Fruit fly (Drosophila melanogaster) whole organism, prepupa: ENCODE measurements around the gene CG45011.
A peak's percentile ranks its signal among the peaks of the same experiment; 100 is the strongest.

ENCODE experiments used
- Blimp-1 ChIP-seq: fragments of 200-800 bp; sonication (Bioruptor generic); optimal IDR thresholded peaks from 3 replicates; lab custom pipeline; 2017; ENCODE audit warnings: missing biosample characterization, missing genetic modification characterization, mild to moderate bottlenecking, moderate library complexity, missing genetic modification reagents
- CG10669 ChIP-seq: fragments of 200-800 bp; sonication (Bioruptor generic); optimal IDR thresholded peaks from 3 replicates; lab custom pipeline; 2018; ENCODE audit warnings: missing biosample characterization, mild to moderate bottlenecking, missing genetic modification characterization, moderate library complexity
- CG11762 ChIP-seq: fragments of 200-800 bp; sonication (Bioruptor generic); optimal IDR thresholded peaks from 3 replicates; lab custom pipeline; 2016; ENCODE audit warnings: missing biosample characterization, missing genetic modification characterization; ENCODE audit not compliant: insufficient read depth
- CG15336 ChIP-seq: fragments of 200-800 bp; sonication (Bioruptor generic); IDR thresholded peaks from 2 replicates; pipeline ENCODE4 v1.3.6; 2022; ENCODE audit warnings: missing biosample characterization, missing genetic modification characterization
- CG3032 ChIP-seq: fragments of 200-800 bp; optimal IDR thresholded peaks from 2 replicates; lab custom pipeline; 2019; ENCODE audit warnings: missing biosample characterization, mild to moderate bottlenecking, missing genetic modification characterization, moderate library complexity
- CG32006 ChIP-seq: fragments of 200-800 bp; sonication (Bioruptor generic); optimal IDR thresholded peaks from 3 replicates; lab custom pipeline; 2017; ENCODE audit warnings: missing biosample characterization, mild to moderate bottlenecking, missing genetic modification characterization
- CG4318 ChIP-seq: fragments of 200-800 bp; sonication (Bioruptor generic); optimal IDR thresholded peaks from 3 replicates; lab custom pipeline; 2017; ENCODE audit warnings: missing biosample characterization, mild to moderate bottlenecking, missing genetic modification characterization
- CG6163 ChIP-seq: fragments of 200-800 bp; sonication (Bioruptor generic); IDR thresholded peaks from 3 replicates; pipeline ENCODE4 v1.3.6; 2022; ENCODE audit warnings: missing biosample characterization, missing genetic modification characterization
- CG6276 ChIP-seq: fragments of 200-800 bp; sonication (Bioruptor generic); optimal IDR thresholded peaks from 2 replicates; lab custom pipeline; 2017; ENCODE audit warnings: missing biosample characterization, mild to moderate bottlenecking, missing genetic modification characterization
- CG6792 ChIP-seq: fragments of 200-800 bp; sonication (Bioruptor generic); optimal IDR thresholded peaks from 3 replicates; lab custom pipeline; 2016; ENCODE audit warnings: missing biosample characterization, missing genetic modification characterization
- CG6808 ChIP-seq: fragments of 200-800 bp; sonication (Bioruptor generic); optimal IDR thresholded peaks from 3 replicates; lab custom pipeline; 2017; ENCODE audit warnings: missing biosample characterization, missing genetic modification characterization, mild to moderate bottlenecking, moderate library complexity, missing genetic modification reagents
- CG6854 ChIP-seq: fragments of 200-800 bp; sonication (Bioruptor generic); optimal IDR thresholded peaks from 2 replicates; lab custom pipeline; 2017; ENCODE audit warnings: missing biosample characterization, mild to moderate bottlenecking, missing genetic modification characterization
- CG7368 ChIP-seq: fragments of 200-800 bp; sonication (Bioruptor generic); optimal IDR thresholded peaks from 3 replicates; lab custom pipeline; 2016; ENCODE audit warnings: missing biosample characterization, missing genetic modification characterization
- CG8632 ChIP-seq: fragments of 200-800 bp; sonication (Bioruptor generic); optimal IDR thresholded peaks from 3 replicates; lab custom pipeline; 2016; ENCODE audit warnings: missing biosample characterization, missing genetic modification characterization
- CG9139 ChIP-seq: fragments of 200-800 bp; sonication (Bioruptor generic); optimal IDR thresholded peaks from 3 replicates; lab custom pipeline; 2017; ENCODE audit warnings: missing biosample characterization, mild to moderate bottlenecking, missing genetic modification characterization
- Ets21C ChIP-seq: fragments of 200-800 bp; sonication (Bioruptor generic); optimal IDR thresholded peaks from 3 replicates; lab custom pipeline; 2016; ENCODE audit warnings: missing biosample characterization, missing genetic modification characterization
- Ets96B ChIP-seq: fragments of 200-800 bp; optimal IDR thresholded peaks from 2 replicates; lab custom pipeline; 2019; ENCODE audit warnings: missing biosample characterization, mild to moderate bottlenecking, missing genetic modification characterization, moderate library complexity
- Hr39 ChIP-seq: fragments of 200-800 bp; sonication (Bioruptor generic); optimal IDR thresholded peaks from 2 replicates; lab custom pipeline; 2016; ENCODE audit warnings: missing biosample characterization, missing genetic modification characterization
- Lpt ChIP-seq: fragments of 200-800 bp; sonication (Bioruptor generic); optimal IDR thresholded peaks from 3 replicates; lab custom pipeline; 2016; ENCODE audit warnings: missing biosample characterization, missing genetic modification characterization
- Met ChIP-seq: fragments of 200-800 bp; sonication (Bioruptor generic); optimal IDR thresholded peaks from 3 replicates; lab custom pipeline; 2016; ENCODE audit warnings: missing biosample characterization, missing genetic modification characterization
- OdsH ChIP-seq: fragments of 200-800 bp; sonication (Bioruptor generic); optimal IDR thresholded peaks from 3 replicates; lab custom pipeline; 2016; ENCODE audit warnings: missing biosample characterization, missing genetic modification characterization
- Sox102F ChIP-seq: fragments of 200-800 bp; sonication (Bioruptor generic); optimal IDR thresholded peaks from 2 replicates; lab custom pipeline; 2016; ENCODE audit warnings: missing biosample characterization, mild to moderate bottlenecking, missing genetic modification characterization
- Sox15 ChIP-seq: fragments of 200-800 bp; sonication (Bioruptor generic); optimal IDR thresholded peaks from 3 replicates; lab custom pipeline; 2016; ENCODE audit warnings: missing biosample characterization, missing genetic modification characterization
- achi ChIP-seq: fragments of 200-800 bp; sonication (Bioruptor generic); optimal IDR thresholded peaks from 3 replicates; lab custom pipeline; 2016; ENCODE audit warnings: missing biosample characterization, missing genetic modification characterization
- acj6 ChIP-seq: fragments of 200-800 bp; sonication (Bioruptor generic); optimal IDR thresholded peaks from 3 replicates; lab custom pipeline; 2016; ENCODE audit warnings: missing biosample characterization, missing genetic modification characterization
- cyc ChIP-seq: fragments of 200-800 bp; sonication (Bioruptor generic); optimal IDR thresholded peaks from 3 replicates; lab custom pipeline; 2016; ENCODE audit warnings: missing biosample characterization, missing genetic modification characterization
- dac ChIP-seq: fragments of 200-800 bp; sonication (Bioruptor generic); optimal IDR thresholded peaks from 2 replicates; lab custom pipeline; 2017; ENCODE audit warnings: missing biosample characterization, mild to moderate bottlenecking, missing genetic modification characterization
- dsx ChIP-seq: fragments of 200-800 bp; optimal IDR thresholded peaks from 3 replicates; lab custom pipeline; 2019; ENCODE audit warnings: missing biosample characterization, mild to moderate bottlenecking, missing genetic modification characterization, moderate library complexity; ENCODE audit not compliant: poor library complexity, severe bottlenecking
- eg ChIP-seq: fragments of 200-800 bp; sonication (Bioruptor generic); IDR thresholded peaks from 3 replicates; pipeline ENCODE4 v1.3.6; 2022; ENCODE audit warnings: missing biosample characterization, missing genetic modification characterization
- esn ChIP-seq: fragments of 200-800 bp; sonication (Bioruptor generic); optimal IDR thresholded peaks from 2 replicates; lab custom pipeline; 2016; ENCODE audit warnings: missing biosample characterization, mild to moderate bottlenecking, missing genetic modification characterization, moderate library complexity
- fd59A ChIP-seq: fragments of 200-800 bp; sonication (Bioruptor generic); optimal IDR thresholded peaks from 2 replicates; lab custom pipeline; 2017; ENCODE audit warnings: missing biosample characterization, mild to moderate bottlenecking, missing genetic modification characterization, missing genetic modification reagents
- fkh ChIP-seq: fragments of 200-800 bp; sonication (Bioruptor generic); optimal IDR thresholded peaks from 3 replicates; lab custom pipeline; 2017; ENCODE audit warnings: missing biosample characterization, mild to moderate bottlenecking, missing genetic modification characterization, moderate library complexity
- spab ChIP-seq: fragments of 200-800 bp; sonication (Bioruptor generic); optimal IDR thresholded peaks from 2 replicates; lab custom pipeline; 2017; ENCODE audit warnings: missing biosample characterization, mild to moderate bottlenecking, missing genetic modification characterization, missing genetic modification reagents
- ss ChIP-seq, 2 experiments: fragments of 200-800 bp; sonication (Bioruptor generic); optimal IDR thresholded peaks; 2 replicates in 1 of 2; 3 replicates in 1 of 2; lab custom pipeline; 2017 to 2018; ENCODE audit warnings: mild to moderate bottlenecking in 2 of 2, missing biosample characterization in 2 of 2, missing genetic modification characterization in 2 of 2, moderate library complexity in 1 of 2
- svp ChIP-seq: fragments of 200-800 bp; sonication (Bioruptor generic); peaks from one replicate; lab custom pipeline; 2016; ENCODE audit warnings: missing biosample characterization, missing genetic modification characterization
- topi ChIP-seq: fragments of 200-800 bp; sonication (Bioruptor generic); optimal IDR thresholded peaks from 3 replicates; lab custom pipeline; 2016; ENCODE audit warnings: missing biosample characterization, missing genetic modification characterization
- vri ChIP-seq: fragments of 200-800 bp; sonication (Bioruptor generic); optimal IDR thresholded peaks from 3 replicates; lab custom pipeline; 2016; ENCODE audit warnings: missing biosample characterization, mild to moderate bottlenecking, missing genetic modification characterization

Gene CG45011

dm6 chr2L:11842291-11843187 lies 8.7 kb downstream of the CG45011 start, which contains the start of the genes CG44008, CG14933, CG46426 and CG42486:
CG44008 (minus strand) TSS chr2L:11842445.
CG14933 (plus strand) TSS chr2L:11842828.
CG46426 (plus strand) TSS chr2L:11842828.
CG42486 (plus strand) TSS chr2L:11843137.
- TF ChIP-seq vri (GFP tag; lab: Kevin White, UChicago) = peak; percentile 17
- TF ChIP-seq CG6792 (GFP tag; lab: Kevin White, UChicago) = no peak
- TF ChIP-seq CG6808 (GFP tag; lab: Kevin White, UChicago) = no peak
- TF ChIP-seq fd59A (GFP tag; lab: Kevin White, UChicago) = no peak
- TF ChIP-seq topi (GFP tag; lab: Kevin White, UChicago) = no peak
- TF ChIP-seq Ets96B (tag; lab: Kevin White, UChicago) = no peak
- TF ChIP-seq fkh = peak; percentile 60

dm6 chr2L:11844278-11844677 lies 10.4 kb downstream of the CG45011 start:
- TF ChIP-seq CG3032 = no peak
- peak; percentile 90 for TF ChIP-seq svp

DNA sequence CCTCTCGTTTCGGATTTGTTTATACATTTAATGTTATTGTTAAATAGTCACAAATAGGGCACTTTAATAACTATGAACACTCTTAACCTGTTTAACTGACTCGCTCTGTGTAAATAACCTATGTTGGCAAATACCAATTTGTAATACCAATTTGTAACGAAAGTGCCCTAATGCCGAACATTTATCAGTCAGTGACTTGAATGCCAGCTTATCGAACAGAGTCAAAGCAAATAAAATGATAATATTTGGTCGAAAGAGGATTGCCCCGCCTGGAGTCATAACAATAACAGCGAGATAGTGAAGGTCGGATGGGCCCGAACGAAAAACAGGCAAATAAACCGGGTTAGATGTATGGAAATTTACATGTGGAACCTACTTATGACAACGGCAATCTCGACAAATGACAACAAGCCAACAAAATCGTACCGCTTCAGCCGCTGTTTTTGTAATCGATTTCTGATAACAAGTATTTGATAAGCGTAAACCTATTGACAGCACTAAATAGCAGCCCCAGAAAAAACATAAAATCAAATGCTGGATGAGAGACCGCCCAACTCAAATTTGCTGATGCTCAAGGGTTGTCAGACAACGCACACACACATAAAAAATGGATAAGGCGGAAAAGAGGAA lies 11.4 kb downstream of the CG45011 start:
- peak; percentile 65 for TF ChIP-seq vri (GFP tag; lab: Kevin White, UChicago)
- TF ChIP-seq svp = peak; percentile 71
- TF ChIP-seq CG6163 (GFP tag; lab: Robert Waterston, UW) = no peak
- TF ChIP-seq fkh = peak; percentile 85

dm6 chr2L:11846926-11847325 lies 13.0 kb downstream of the CG45011 start, which contains the start of gene Mal-B1:
Mal-B1 (plus strand) TSS chr2L:11847226.
- TF ChIP-seq esn (GFP tag; lab: Kevin White, UChicago) = no peak
- TF ChIP-seq OdsH (GFP tag; lab: Kevin White, UChicago) = no peak
- TF ChIP-seq ss (GFP tag; optimal IDR thresholded peaks at IDR 0.05; lab: Kevin White, UChicago) = no peak
- no peak for TF ChIP-seq CG6792 (GFP tag; lab: Kevin White, UChicago)
- no peak for TF ChIP-seq CG6808 (GFP tag; lab: Kevin White, UChicago)
- TF ChIP-seq CG15336 (GFP tag; lab: Robert Waterston, UW) = no peak
- no peak for TF ChIP-seq Sox102F (GFP tag; lab: Kevin White, UChicago)

DNA sequence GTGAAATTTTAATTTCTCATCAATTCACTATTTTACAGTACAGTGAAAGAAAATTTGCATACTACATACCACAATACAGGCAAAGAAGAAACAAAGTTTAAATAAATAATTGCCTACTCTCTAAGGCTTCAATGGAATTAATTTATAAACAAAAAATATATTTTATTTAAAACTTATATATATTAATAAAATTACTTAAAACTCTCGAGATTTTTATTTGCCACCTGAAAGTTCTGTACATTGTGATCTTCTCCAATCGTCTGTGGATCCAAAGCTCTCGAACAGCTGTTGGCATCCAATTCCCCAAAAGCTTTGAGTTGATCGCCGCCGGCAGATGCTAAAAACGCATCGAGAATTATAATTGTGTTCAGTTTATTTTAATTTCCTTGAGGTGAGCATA lies 15.8 kb downstream of the CG45011 start, which contains the start of gene Mal-B2:
TSS of gene Mal-B2 (plus strand) at position 301 of the 400 bp plus-strand sequence.
- TF ChIP-seq CG8632 (GFP tag; lab: Kevin White, UChicago) (no peak), spab (GFP tag; lab: Kevin White, UChicago) (no peak), Lpt (GFP tag; lab: Kevin White, UChicago) (no peak), CG4318 (GFP tag; lab: Kevin White, UChicago) (no peak), Blimp-1 (GFP tag; lab: Kevin White, UChicago) (no peak), CG11762 (no peak), CG3032 (no peak), Sox15 (GFP tag; lab: Kevin White, UChicago) (no peak), OdsH (GFP tag; lab: Kevin White, UChicago) (no peak), CG32006 (no peak), cyc (no peak)

- no peak for TF ChIP-seq CG6854 (GFP tag; lab: Kevin White, UChicago)
- TF ChIP-seq eg (GFP tag; lab: Robert Waterston, UW) = no peak
- no peak for TF ChIP-seq spab (GFP tag; lab: Kevin White, UChicago)
- no peak for TF ChIP-seq CG10669 (GFP tag; lab: Kevin White, UChicago)
- no peak for TF ChIP-seq CG9139 (GFP tag; lab: Kevin White, UChicago)
- no peak for TF ChIP-seq CG6792 (GFP tag; lab: Kevin White, UChicago)
- no peak for TF ChIP-seq Blimp-1 (GFP tag; lab: Kevin White, UChicago)
- no peak for TF ChIP-seq acj6 (GFP tag; lab: Kevin White, UChicago)
- no peak for TF ChIP-seq dac (GFP tag; lab: Kevin White, UChicago)
- no peak for TF ChIP-seq CG7368 (GFP tag; lab: Kevin White, UChicago)
- no peak for TF ChIP-seq CG32006
- TF ChIP-seq Ets21C (GFP tag; lab: Kevin White, UChicago) = no peak
- no peak for TF ChIP-seq achi (GFP tag; lab: Kevin White, UChicago)
- no peak for TF ChIP-seq dsx (GFP tag; lab: Kevin White, UChicago)
- no peak for TF ChIP-seq CG6276 (GFP tag; lab: Kevin White, UChicago)
- no peak for TF ChIP-seq Met (GFP tag; lab: Kevin White, UChicago)
- no peak for TF ChIP-seq Hr39 (GFP tag; lab: Kevin White, UChicago)
- no peak for TF ChIP-seq CG4318 (GFP tag; lab: Kevin White, UChicago)
- no peak for TF ChIP-seq OdsH (GFP tag; lab: Kevin White, UChicago)
These were observed 19.2 kb downstream of the CG45011 start, which contains the start of gene CG42751 for dm6 chr2L:11853130-11853529. CG42751 (plus strand) TSS chr2L:11853430.
